Worm (Caenorhabditis elegans) whole organism, midembryonic: ENCODE results near the gene oac-6.

Experiments
- cog-1 ChIP-seq: sonication (generic microtip); optimal IDR thresholded peaks from 2 replicates; lab custom pipeline; 2016; ENCODE audit warnings: missing genetic modification characterization, missing compliant biosample characterization
- flt-1 ChIP-seq: fragments of 200-800 bp; sonication (Bioruptor generic); IDR thresholded peaks from 2 replicates; pipeline ENCODE4 v1.3.6; 2022; ENCODE audit warnings: missing genetic modification characterization, missing compliant biosample characterization
- med-1 ChIP-seq: sonication (generic microtip); optimal IDR thresholded peaks from 2 replicates; lab custom pipeline; 2017; ENCODE audit warnings: missing genetic modification characterization, mild to moderate bottlenecking, missing compliant biosample characterization, antibody characterized with exemption, missing genetic modification reagents; ENCODE audit not compliant: insufficient read depth
- ref-1 ChIP-seq: fragments of 200-800 bp; sonication (Bioruptor generic); conservative IDR thresholded peaks from 2 replicates; pipeline ENCODE4 v1.3.6; 2022; ENCODE audit warnings: missing genetic modification reagents, missing genetic modification characterization, missing compliant biosample characterization
- tab-1 ChIP-seq: fragments of 200-800 bp; sonication (Bioruptor generic); IDR thresholded peaks from 2 replicates; pipeline ENCODE4 v1.3.6; 2022; ENCODE audit warnings: missing genetic modification characterization, missing compliant biosample characterization
- ztf-23 ChIP-seq: fragments of 200-800 bp; sonication (Bioruptor generic); IDR thresholded peaks from 2 replicates; pipeline ENCODE4 v1.3.6; 2022; ENCODE audit warnings: missing genetic modification reagents, missing genetic modification characterization, missing compliant biosample characterization

DNA sequence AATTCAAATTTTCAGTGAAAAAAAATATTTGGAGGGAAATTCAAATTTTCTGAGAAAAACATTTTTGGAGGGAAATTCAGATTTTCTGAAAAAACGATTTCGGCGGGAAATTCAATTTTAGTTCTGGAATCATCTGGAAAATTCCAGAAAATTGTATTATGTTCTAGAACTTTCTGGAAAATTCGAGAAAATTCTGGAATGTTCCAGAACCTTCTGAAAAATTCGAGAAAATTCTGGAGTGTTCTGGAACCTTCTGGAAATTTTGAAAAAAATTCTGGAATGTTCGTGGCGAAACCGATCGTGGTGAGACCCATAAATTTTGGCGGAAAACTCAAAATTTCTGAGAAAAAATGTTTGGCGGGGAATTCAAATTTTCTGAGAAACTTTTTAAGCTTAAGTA is 19.6 kb downstream of the oac-6 start:
- TF ChIP-seq flt-1 (GFP tag; lab: Robert Waterston, UW) (no peak), ztf-23 (GFP tag; lab: Robert Waterston, UW) (no peak), cog-1 (tag; lab: Kevin White, UChicago) (no peak), med-1 (no peak), ref-1 (no peak), tab-1 (GFP tag; lab: Robert Waterston, UW) (no peak)
